Worm (Caenorhabditis elegans): Measurements from ENCODE around the gene rfc-4.

The rfc-4 gene

DNA sequence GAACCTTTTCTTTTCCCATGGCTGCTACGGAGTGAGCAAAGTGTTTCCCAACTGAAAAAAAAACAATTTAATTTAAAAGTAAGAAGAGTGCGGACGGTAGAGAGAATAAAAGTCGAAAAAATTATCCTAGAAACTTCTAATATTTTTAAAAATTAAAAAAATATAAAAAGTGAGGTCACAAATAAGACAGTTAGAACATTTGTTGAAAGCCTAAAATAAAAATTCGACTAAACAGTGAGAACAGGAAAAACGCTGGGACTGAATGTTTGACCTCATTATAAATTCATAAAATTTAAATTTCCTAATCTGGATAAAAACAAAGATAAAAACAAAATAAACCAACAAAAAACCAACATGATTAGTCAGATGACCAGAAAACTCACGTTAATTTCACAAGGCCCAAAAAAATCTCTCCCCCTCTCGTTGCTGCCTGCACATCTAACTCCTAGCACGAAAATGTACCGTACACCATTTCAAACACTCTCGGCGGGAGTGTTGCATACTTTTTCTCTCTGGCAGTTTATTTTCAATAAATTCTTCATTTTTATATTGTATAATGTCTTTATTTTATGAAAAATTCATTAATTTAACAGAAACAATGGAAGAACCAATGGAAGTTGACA is at the start of gene rfc-4, which contains the start of gene eef-1A.1 (continued):
- TF ChIP-seq F22D6.2 (tag; optimal IDR thresholded peaks at IDR 0.05) (peak; percentile 55), mcd-1 (GFP tag; IDR thresholded peaks at IDR 0.05) (peak; percentile 91), atf-7 (tag; optimal IDR thresholded peaks at IDR 0.05) (peak; percentile 57), hlh-12 (tag; optimal IDR thresholded peaks at IDR 0.05) (no peak), somi-1 (GFP tag; optimal IDR thresholded peaks at IDR 0.05) (peak; percentile 72), aptf-3 (GFP tag; IDR thresholded peaks at IDR 0.05) (no peak), dpff-1 (tag; optimal IDR thresholded peaks at IDR 0.05) (no peak), cebp-2 (GFP tag; IDR thresholded peaks at IDR 0.05) (no peak), xnd-1 (tag; optimal IDR thresholded peaks at IDR 0.05) (peak; percentile 47), nhr-120 (GFP tag; IDR thresholded peaks at IDR 0.05) (no peak), mes-4 (tag; optimal IDR thresholded peaks at IDR 0.05) (no peak), Y53G8AR.9 (GFP tag; conservative IDR thresholded peaks at IDR 0.05) (peak; percentile 81), B0019.2 (GFP tag; conservative IDR thresholded peaks at IDR 0.05) (no peak; the same call in 1 of the 2 replicates), let-526 (GFP tag; IDR thresholded peaks at IDR 0.05) (peak; percentile 71; the same call in 1 of the 2 replicates), ets-4 (GFP tag; optimal IDR thresholded peaks at IDR 0.05) (no peak), ceh-91 (GFP tag; IDR thresholded peaks at IDR 0.05) (peak; percentile 77), nhr-80 (tag; optimal IDR thresholded peaks at IDR 0.05) (peak; percentile 79), fkh-3 (tag; optimal IDR thresholded peaks at IDR 0.05) (no peak), zim-3 (tag; optimal IDR thresholded peaks at IDR 0.05) (no peak), zfh-2 (GFP tag; conservative IDR thresholded peaks at IDR 0.05) (no peak), snpc-1.1 (tag; optimal IDR thresholded peaks at IDR 0.05; ENCODE audit: insufficient read depth) (peak; percentile 61), gei-17 (GFP tag; optimal IDR thresholded peaks at IDR 0.05) (peak; percentile 58), Y95B8A.8 (GFP tag; IDR thresholded peaks at IDR 0.05) (peak; percentile 70; the same call in 1 of the 2 replicates), madf-3 (GFP tag; IDR thresholded peaks at IDR 0.05) (peak; percentile 94), ztf-26 (tag; optimal IDR thresholded peaks at IDR 0.05) (peak; percentile 82), let-607 (tag; optimal IDR thresholded peaks at IDR 0.05) (peak; percentile 66 to 84), ceh-79 (tag; optimal IDR thresholded peaks at IDR 0.05) (no peak), tlf-1 (GFP tag; optimal IDR thresholded peaks at IDR 0.05) (peak; percentile 94), bed-1 (GFP tag; IDR thresholded peaks at IDR 0.05) (no peak), F23B12.7 (tag; optimal IDR thresholded peaks at IDR 0.05; ENCODE audit: insufficient read depth) (peak; percentile 97), die-1 (tag; optimal IDR thresholded peaks at IDR 0.05) (peak; percentile 18), T26A5.8 (tag; optimal IDR thresholded peaks at IDR 0.05) (no peak), hlh-26 (GFP tag; conservative IDR thresholded peaks at IDR 0.05) (no peak), attf-3 (GFP tag; conservative IDR thresholded peaks at IDR 0.05) (peak; percentile 91), nfya-2 (GFP tag; IDR thresholded peaks at IDR 0.05) (no peak), ztf-28 (GFP tag; IDR thresholded peaks at IDR 0.05) (peak; percentile 68; the same call in 1 of the 2 replicates), dpl-1 (GFP tag; optimal IDR thresholded peaks at IDR 0.05) (peak; percentile 82), madf-8 (GFP tag; conservative IDR thresholded peaks at IDR 0.05) (peak; percentile 66), rec-8 (tag; optimal IDR thresholded peaks at IDR 0.05) (no peak), lsl-1 (GFP tag; optimal IDR thresholded peaks at IDR 0.05) (peak; percentile 90), ekl-4 (GFP tag; IDR thresholded peaks at IDR 0.05) (peak; percentile 93), sptf-2 (GFP tag; optimal IDR thresholded peaks at IDR 0.05) (no peak), him-1 (tag; optimal IDR thresholded peaks at IDR 0.05) (peak; percentile 60), tbp1 (GFP tag; optimal IDR thresholded peaks at IDR 0.05) (peak; percentile 75), Y67H2A.10 (GFP tag; conservative IDR thresholded peaks at IDR 0.05) (peak; percentile 74; the same call in 1 of the 2 replicates), K12H6.12 (tag; optimal IDR thresholded peaks at IDR 0.05) (peak; percentile 93), ceh-100 (GFP tag; IDR thresholded peaks at IDR 0.05) (peak; percentile 76), lin-54 (GFP tag; optimal IDR thresholded peaks at IDR 0.05) (peak; percentile 98)

All from whole organism, young adult.